Fruit fly (Drosophila melanogaster) whole organism, prepupa: ENCODE results near the gene msopa.

Experiments
- Blimp-1 ChIP-seq: fragments of 200-800 bp; sonication (Bioruptor generic); optimal IDR thresholded peaks from 3 replicates; lab custom pipeline; 2017; ENCODE audit warnings: missing biosample characterization, missing genetic modification characterization, mild to moderate bottlenecking, moderate library complexity, missing genetic modification reagents
- CG10631 ChIP-seq: fragments of 200-800 bp; sonication (Bioruptor generic); optimal IDR thresholded peaks from 2 replicates; lab custom pipeline; 2016; ENCODE audit warnings: missing biosample characterization, missing genetic modification characterization
- CG10669 ChIP-seq: fragments of 200-800 bp; sonication (Bioruptor generic); optimal IDR thresholded peaks from 3 replicates; lab custom pipeline; 2018; ENCODE audit warnings: missing biosample characterization, mild to moderate bottlenecking, missing genetic modification characterization, moderate library complexity
- CG11762 ChIP-seq: fragments of 200-800 bp; sonication (Bioruptor generic); optimal IDR thresholded peaks from 3 replicates; lab custom pipeline; 2016; ENCODE audit warnings: missing biosample characterization, missing genetic modification characterization; ENCODE audit not compliant: insufficient read depth
- CG11902 ChIP-seq: fragments of 200-800 bp; sonication (Bioruptor generic); optimal IDR thresholded peaks from 3 replicates; lab custom pipeline; 2016; ENCODE audit warnings: missing biosample characterization, missing genetic modification characterization
- CG15336 ChIP-seq: fragments of 200-800 bp; sonication (Bioruptor generic); IDR thresholded peaks from 2 replicates; pipeline ENCODE4 v1.3.6; 2022; ENCODE audit warnings: missing biosample characterization, missing genetic modification characterization
- CG3032 ChIP-seq: fragments of 200-800 bp; optimal IDR thresholded peaks from 2 replicates; lab custom pipeline; 2019; ENCODE audit warnings: missing biosample characterization, mild to moderate bottlenecking, missing genetic modification characterization, moderate library complexity
- CG31627 ChIP-seq: fragments of 200-800 bp; sonication (Bioruptor generic); optimal IDR thresholded peaks from 3 replicates; lab custom pipeline; 2016; ENCODE audit warnings: missing biosample characterization, missing genetic modification characterization
- CG32006 ChIP-seq: fragments of 200-800 bp; sonication (Bioruptor generic); optimal IDR thresholded peaks from 3 replicates; lab custom pipeline; 2017; ENCODE audit warnings: missing biosample characterization, mild to moderate bottlenecking, missing genetic modification characterization
- CG3919 ChIP-seq: fragments of 200-800 bp; sonication (Bioruptor generic); optimal IDR thresholded peaks from 3 replicates; lab custom pipeline; 2016; ENCODE audit warnings: missing biosample characterization, missing genetic modification characterization
- CG4318 ChIP-seq: fragments of 200-800 bp; sonication (Bioruptor generic); optimal IDR thresholded peaks from 3 replicates; lab custom pipeline; 2017; ENCODE audit warnings: missing biosample characterization, mild to moderate bottlenecking, missing genetic modification characterization
- CG6163 ChIP-seq: fragments of 200-800 bp; sonication (Bioruptor generic); IDR thresholded peaks from 3 replicates; pipeline ENCODE4 v1.3.6; 2022; ENCODE audit warnings: missing biosample characterization, missing genetic modification characterization
- CG6276 ChIP-seq: fragments of 200-800 bp; sonication (Bioruptor generic); optimal IDR thresholded peaks from 2 replicates; lab custom pipeline; 2017; ENCODE audit warnings: missing biosample characterization, mild to moderate bottlenecking, missing genetic modification characterization
- CG6792 ChIP-seq: fragments of 200-800 bp; sonication (Bioruptor generic); optimal IDR thresholded peaks from 3 replicates; lab custom pipeline; 2016; ENCODE audit warnings: missing biosample characterization, missing genetic modification characterization
- CG6808 ChIP-seq: fragments of 200-800 bp; sonication (Bioruptor generic); optimal IDR thresholded peaks from 3 replicates; lab custom pipeline; 2017; ENCODE audit warnings: missing biosample characterization, missing genetic modification characterization, mild to moderate bottlenecking, moderate library complexity, missing genetic modification reagents
- CG6854 ChIP-seq: fragments of 200-800 bp; sonication (Bioruptor generic); optimal IDR thresholded peaks from 2 replicates; lab custom pipeline; 2017; ENCODE audit warnings: missing biosample characterization, mild to moderate bottlenecking, missing genetic modification characterization
- CG7368 ChIP-seq: fragments of 200-800 bp; sonication (Bioruptor generic); optimal IDR thresholded peaks from 3 replicates; lab custom pipeline; 2016; ENCODE audit warnings: missing biosample characterization, missing genetic modification characterization
- CG8119 ChIP-seq: fragments of 200-800 bp; sonication (Bioruptor generic); IDR thresholded peaks from 3 replicates; pipeline ENCODE4 v1.3.6; 2022; ENCODE audit warnings: missing biosample characterization, missing genetic modification characterization
- CG8319 ChIP-seq: fragments of 200-800 bp; sonication (Bioruptor generic); optimal IDR thresholded peaks from 3 replicates; lab custom pipeline; 2016; ENCODE audit warnings: missing biosample characterization, missing genetic modification characterization
- CG8632 ChIP-seq: fragments of 200-800 bp; sonication (Bioruptor generic); optimal IDR thresholded peaks from 3 replicates; lab custom pipeline; 2016; ENCODE audit warnings: missing biosample characterization, missing genetic modification characterization
- CG9139 ChIP-seq: fragments of 200-800 bp; sonication (Bioruptor generic); optimal IDR thresholded peaks from 3 replicates; lab custom pipeline; 2017; ENCODE audit warnings: missing biosample characterization, mild to moderate bottlenecking, missing genetic modification characterization
- Eip75B ChIP-seq: fragments of 200-800 bp; sonication (Bioruptor generic); optimal IDR thresholded peaks from 3 replicates; lab custom pipeline; 2016; ENCODE audit warnings: missing biosample characterization, missing genetic modification characterization
- Eip78C ChIP-seq: fragments of 200-800 bp; sonication (Bioruptor generic); peaks from one replicate; lab custom pipeline; 2016; ENCODE audit warnings: missing biosample characterization, missing genetic modification characterization
- Eip93F ChIP-seq: fragments of 200-800 bp; sonication (Bioruptor generic); optimal IDR thresholded peaks from 2 replicates; lab custom pipeline; 2016; ENCODE audit warnings: missing biosample characterization, mild to moderate bottlenecking, missing genetic modification characterization
- Ets21C ChIP-seq: fragments of 200-800 bp; sonication (Bioruptor generic); optimal IDR thresholded peaks from 3 replicates; lab custom pipeline; 2016; ENCODE audit warnings: missing biosample characterization, missing genetic modification characterization
- Gug ChIP-seq: fragments of 200-800 bp; sonication (Bioruptor generic); IDR thresholded peaks from 2 replicates; pipeline ENCODE4 v1.3.6; 2022; ENCODE audit warnings: missing biosample characterization, missing genetic modification characterization
- Hr38 ChIP-seq: sonication (Bioruptor generic); optimal IDR thresholded peaks from 2 replicates; lab custom pipeline; 2016; ENCODE audit warnings: missing biosample characterization, missing genetic modification characterization
- Hr4 ChIP-seq: fragments of 200-800 bp; sonication (Bioruptor generic); optimal IDR thresholded peaks from 3 replicates; lab custom pipeline; 2016; ENCODE audit warnings: missing biosample characterization, missing genetic modification characterization
- Lpt ChIP-seq: fragments of 200-800 bp; sonication (Bioruptor generic); optimal IDR thresholded peaks from 3 replicates; lab custom pipeline; 2016; ENCODE audit warnings: missing biosample characterization, missing genetic modification characterization
- Met ChIP-seq: fragments of 200-800 bp; sonication (Bioruptor generic); optimal IDR thresholded peaks from 3 replicates; lab custom pipeline; 2016; ENCODE audit warnings: missing biosample characterization, missing genetic modification characterization
- OdsH ChIP-seq: fragments of 200-800 bp; sonication (Bioruptor generic); optimal IDR thresholded peaks from 3 replicates; lab custom pipeline; 2016; ENCODE audit warnings: missing biosample characterization, missing genetic modification characterization
- Smox ChIP-seq: fragments of 200-800 bp; sonication (Bioruptor generic); optimal IDR thresholded peaks from 3 replicates; lab custom pipeline; 2016; ENCODE audit warnings: missing biosample characterization, missing genetic modification characterization
- Sox14 ChIP-seq: fragments of 200-800 bp; sonication (Bioruptor generic); optimal IDR thresholded peaks from 3 replicates; lab custom pipeline; 2016; ENCODE audit warnings: missing biosample characterization, missing genetic modification characterization
- Sox15 ChIP-seq: fragments of 200-800 bp; sonication (Bioruptor generic); optimal IDR thresholded peaks from 3 replicates; lab custom pipeline; 2016; ENCODE audit warnings: missing biosample characterization, missing genetic modification characterization
- achi ChIP-seq: fragments of 200-800 bp; sonication (Bioruptor generic); optimal IDR thresholded peaks from 3 replicates; lab custom pipeline; 2016; ENCODE audit warnings: missing biosample characterization, missing genetic modification characterization
- acj6 ChIP-seq: fragments of 200-800 bp; sonication (Bioruptor generic); optimal IDR thresholded peaks from 3 replicates; lab custom pipeline; 2016; ENCODE audit warnings: missing biosample characterization, missing genetic modification characterization
- cyc ChIP-seq: fragments of 200-800 bp; sonication (Bioruptor generic); optimal IDR thresholded peaks from 3 replicates; lab custom pipeline; 2016; ENCODE audit warnings: missing biosample characterization, missing genetic modification characterization
- dac ChIP-seq: fragments of 200-800 bp; sonication (Bioruptor generic); optimal IDR thresholded peaks from 2 replicates; lab custom pipeline; 2017; ENCODE audit warnings: missing biosample characterization, mild to moderate bottlenecking, missing genetic modification characterization
- dsx ChIP-seq: fragments of 200-800 bp; optimal IDR thresholded peaks from 3 replicates; lab custom pipeline; 2019; ENCODE audit warnings: missing biosample characterization, mild to moderate bottlenecking, missing genetic modification characterization, moderate library complexity; ENCODE audit not compliant: poor library complexity, severe bottlenecking
- eg ChIP-seq: fragments of 200-800 bp; sonication (Bioruptor generic); IDR thresholded peaks from 3 replicates; pipeline ENCODE4 v1.3.6; 2022; ENCODE audit warnings: missing biosample characterization, missing genetic modification characterization
- esn ChIP-seq: fragments of 200-800 bp; sonication (Bioruptor generic); optimal IDR thresholded peaks from 2 replicates; lab custom pipeline; 2016; ENCODE audit warnings: missing biosample characterization, mild to moderate bottlenecking, missing genetic modification characterization, moderate library complexity
- fd85E ChIP-seq: fragments of 200-800 bp; sonication (Bioruptor generic); optimal IDR thresholded peaks from 3 replicates; lab custom pipeline; 2016; ENCODE audit warnings: missing biosample characterization, missing genetic modification characterization
- fkh ChIP-seq: fragments of 200-800 bp; sonication (Bioruptor generic); optimal IDR thresholded peaks from 3 replicates; lab custom pipeline; 2017; ENCODE audit warnings: missing biosample characterization, mild to moderate bottlenecking, missing genetic modification characterization, moderate library complexity
- lz ChIP-seq: fragments of 200-800 bp; sonication (Bioruptor generic); optimal IDR thresholded peaks from 3 replicates; lab custom pipeline; 2016; ENCODE audit warnings: missing biosample characterization, missing genetic modification characterization
- net ChIP-seq: fragments of 200-800 bp; sonication (Bioruptor generic); optimal IDR thresholded peaks from 3 replicates; lab custom pipeline; 2016; ENCODE audit warnings: missing biosample characterization, missing genetic modification characterization
- pdm3 ChIP-seq: fragments of 200-800 bp; sonication (Bioruptor generic); optimal IDR thresholded peaks from 3 replicates; lab custom pipeline; 2016; ENCODE audit warnings: missing biosample characterization, missing genetic modification characterization
- spab ChIP-seq: fragments of 200-800 bp; sonication (Bioruptor generic); optimal IDR thresholded peaks from 2 replicates; lab custom pipeline; 2017; ENCODE audit warnings: missing biosample characterization, mild to moderate bottlenecking, missing genetic modification characterization, missing genetic modification reagents
- ss ChIP-seq, 2 experiments: fragments of 200-800 bp; sonication (Bioruptor generic); optimal IDR thresholded peaks; 2 replicates in 1 of 2; 3 replicates in 1 of 2; lab custom pipeline; 2017 to 2018; ENCODE audit warnings: mild to moderate bottlenecking in 2 of 2, missing biosample characterization in 2 of 2, missing genetic modification characterization in 2 of 2, moderate library complexity in 1 of 2
- svp ChIP-seq: fragments of 200-800 bp; sonication (Bioruptor generic); peaks from one replicate; lab custom pipeline; 2016; ENCODE audit warnings: missing biosample characterization, missing genetic modification characterization
- topi ChIP-seq: fragments of 200-800 bp; sonication (Bioruptor generic); optimal IDR thresholded peaks from 3 replicates; lab custom pipeline; 2016; ENCODE audit warnings: missing biosample characterization, missing genetic modification characterization
- vri ChIP-seq: fragments of 200-800 bp; sonication (Bioruptor generic); optimal IDR thresholded peaks from 3 replicates; lab custom pipeline; 2016; ENCODE audit warnings: missing biosample characterization, mild to moderate bottlenecking, missing genetic modification characterization

msopa gene

dm6 chr3L:22075706-22076398 lies 6.7 kb upstream of the msopa start, which contains the start of the genes CG7130 and RpLP0:
CG7130 (minus strand) TSS chr3L:22075756.
RpLP0 (plus strand) TSS chr3L:22075867.
- TF ChIP-seq Blimp-1 (GFP tag; lab: Kevin White, UChicago) (peak; percentile 76), fkh (GFP tag; lab: Kevin White, UChicago) (peak; percentile 85), CG8632 (GFP tag; lab: Kevin White, UChicago) (peak; percentile 73), Sox15 (GFP tag; lab: Kevin White, UChicago) (peak; percentile 40), net (GFP tag; lab: Kevin White, UChicago) (peak; percentile 88), eg (GFP tag; lab: Robert Waterston, UW) (peak; percentile 80), Ets21C (GFP tag; lab: Kevin White, UChicago) (peak; percentile 32), CG31627 (GFP tag; lab: Kevin White, UChicago) (peak; percentile 85), lz (GFP tag; lab: Kevin White, UChicago) (peak; percentile 89), CG8119 (GFP tag; lab: Robert Waterston, UW) (peak; percentile 38; the same call in 2 of the 3 replicates), Sox14 (GFP tag; lab: Kevin White, UChicago) (peak; percentile 81), esn (GFP tag; lab: Kevin White, UChicago) (peak; percentile 91), ss (GFP tag; optimal IDR thresholded peaks at IDR 0.05; lab: Kevin White, UChicago) (peak; percentile 77 to 88), Hr38 (no peak), Smox (GFP tag; lab: Kevin White, UChicago) (peak; percentile 77), CG10631 (GFP tag; lab: Kevin White, UChicago) (peak; percentile 68), CG3032 (peak; percentile 72), CG32006 (GFP tag; lab: Kevin White, UChicago) (peak; percentile 61), pdm3 (GFP tag; lab: Kevin White, UChicago) (peak; percentile 85), dsx (peak; percentile 54), spab (GFP tag; lab: Kevin White, UChicago) (peak; percentile 73), acj6 (peak; percentile 77), fd85E (GFP tag; lab: Kevin White, UChicago) (peak; percentile 68), CG6854 (GFP tag; lab: Kevin White, UChicago) (peak; percentile 94), svp (GFP tag; lab: Kevin White, UChicago) (peak; percentile 83), Gug (no peak), Eip78C (GFP tag; lab: Kevin White, UChicago) (peak; percentile 95), CG6276 (GFP tag; lab: Kevin White, UChicago) (peak; percentile 44), CG10669 (peak; percentile 75), topi (peak; percentile 89), CG11762 (peak; percentile 71), CG6808 (GFP tag; lab: Kevin White, UChicago) (peak; percentile 72), CG15336 (GFP tag; lab: Robert Waterston, UW) (peak; percentile 38; the same call in 1 of the 2 replicates), OdsH (GFP tag; lab: Kevin White, UChicago) (peak; percentile 85), CG9139 (GFP tag; lab: Kevin White, UChicago) (peak; percentile 79), CG4318 (no peak), Hr4 (GFP tag; lab: Kevin White, UChicago) (peak; percentile 45), Lpt (peak; percentile 41), CG6792 (GFP tag; lab: Kevin White, UChicago) (peak; percentile 77), achi (GFP tag; lab: Kevin White, UChicago) (peak; percentile 84), vri (GFP tag; lab: Kevin White, UChicago) (peak; percentile 89), dac (GFP tag; lab: Kevin White, UChicago) (peak; percentile 76), CG6163 (peak; percentile 90), CG11902 (GFP tag; lab: Kevin White, UChicago) (peak; percentile 64), Eip93F (GFP tag; lab: Kevin White, UChicago) (no peak), Eip75B (peak; percentile 81), cyc (GFP tag; lab: Kevin White, UChicago) (peak; percentile 88), Met (GFP tag; lab: Kevin White, UChicago) (peak; percentile 90), CG3919 (GFP tag; lab: Kevin White, UChicago) (peak; percentile 92), CG8319 (GFP tag; lab: Kevin White, UChicago) (peak; percentile 80), CG7368 (GFP tag; lab: Kevin White, UChicago) (peak; percentile 84)
